Worm (Caenorhabditis elegans) whole organism, L4/young adult: Measurements from ENCODE around the gene ceh-31.

ENCODE experiments used
- W03F9.2 ChIP-seq: fragments of 150-350 bp; optimal IDR thresholded peaks from 2 replicates; lab custom pipeline; 2014; ENCODE audit warnings: missing biosample characterization, missing genetic modification characterization
- dao-5 ChIP-seq: sonication (generic microtip); optimal IDR thresholded peaks from 2 replicates; lab custom pipeline; 2016; ENCODE audit warnings: missing genotype, missing genetic modification characterization, moderate library complexity, missing compliant biosample characterization
- him-1 ChIP-seq: sonication (generic microtip); optimal IDR thresholded peaks from 2 replicates; lab custom pipeline; 2016; ENCODE audit warnings: missing genotype, missing genetic modification reagents, missing genetic modification characterization, missing compliant biosample characterization

DNA sequence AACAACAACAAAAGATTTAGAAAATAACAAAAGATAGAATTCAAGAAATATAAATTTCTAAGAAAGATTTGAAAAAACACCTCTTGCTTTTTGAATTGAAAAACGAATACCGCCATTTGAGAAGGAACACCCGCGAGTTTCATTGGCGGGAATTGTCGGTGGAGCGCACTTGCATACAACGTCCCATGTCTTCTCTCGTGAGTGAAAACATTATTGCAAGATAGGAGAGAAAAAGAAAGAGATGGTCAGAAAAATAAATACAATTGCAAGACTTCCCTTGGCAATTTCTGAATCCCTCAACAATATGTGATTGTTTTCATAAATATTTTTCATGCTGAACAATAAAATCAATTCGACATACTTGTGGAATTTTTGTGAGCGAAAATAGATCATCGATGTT, 35.9 kb upstream of the ceh-31 start, which contains the start of gene K10B3.5:
- TF ChIP-seq W03F9.2 (tag; lab: Kevin White, UChicago) (peak; percentile 56), dao-5 (tag; lab: Kevin White, UChicago) (no peak), him-1 (tag; lab: Kevin White, UChicago) (peak; percentile 41)
